ENCODE assay signal across 1 fruit fly cellular context in genomic region chr3R:30531129-30531708, dm6.
A peak's percentile ranks its signal among the peaks of the same experiment; 100 is the strongest.
TF ChIP-seq lines count a peak whose summit lies in the region.

No protein-coding gene starts in this region.

TF ChIP-seq in whole organism, embryonic, 481 proteins besides CTCF, POLR2A, EP300 and RAD21 (continued from another document):
- TF ChIP-seq inv (GFP tag; IDR thresholded peaks at IDR 0.05; lab: Robert Waterston, UW; ENCODE audit: partially characterized antibody) = no peak
- TF ChIP-seq CG12391 (tag; optimal IDR thresholded peaks at IDR 0.05; lab: Kevin White, UChicago) = no peak
- TF ChIP-seq CG3281 (GFP tag; optimal IDR thresholded peaks at IDR 0.05; lab: Kevin White, UChicago) = no peak
- no peak for TF ChIP-seq lmd (GFP tag; IDR thresholded peaks at IDR 0.05; lab: Robert Waterston, UW)
- no peak for TF ChIP-seq CG4617 (GFP tag; optimal IDR thresholded peaks at IDR 0.05; lab: Kevin White, UChicago; ENCODE audit: borderline replicate concordance)
- peak; percentile 42 for TF ChIP-seq CG2712 (tag; optimal IDR thresholded peaks at IDR 0.05; lab: Kevin White, UChicago)
- TF ChIP-seq seq (GFP tag; IDR thresholded peaks at IDR 0.05; lab: Robert Waterston, UW) = no peak
- TF ChIP-seq CG17361 (GFP tag; IDR thresholded peaks at IDR 0.05; lab: Robert Waterston, UW) = peak; percentile 53; the same call in 2 of the 3 replicates
- peak; percentile 60 for TF ChIP-seq D19B (GFP tag; optimal IDR thresholded peaks at IDR 0.05; lab: Kevin White, UChicago)
- TF ChIP-seq CG34224 (GFP tag; IDR thresholded peaks at IDR 0.05; lab: Robert Waterston, UW; ENCODE audit: partially characterized antibody) = no peak
- TF ChIP-seq CG11504 (tag; optimal IDR thresholded peaks at IDR 0.05; lab: Kevin White, UChicago) = peak; percentile 39
- no peak for TF ChIP-seq Mes4 (GFP tag; optimal IDR thresholded peaks at IDR 0.05; lab: Kevin White, UChicago)
- no peak for TF ChIP-seq CG4707 (GFP tag; optimal IDR thresholded peaks at IDR 0.05; lab: Kevin White, UChicago)
- TF ChIP-seq CG6254 (GFP tag; optimal IDR thresholded peaks at IDR 0.05; lab: Kevin White, UChicago) = peak; percentile 9
- no peak for TF ChIP-seq hth (optimal IDR thresholded peaks at IDR 0.05; lab: Kevin White, UChicago)
- peak; percentile 9 for TF ChIP-seq Xbp1 (GFP tag; optimal IDR thresholded peaks at IDR 0.05; lab: Kevin White, UChicago)
- TF ChIP-seq CG14050 (GFP tag; IDR thresholded peaks at IDR 0.05; lab: Robert Waterston, UW) = no peak
- TF ChIP-seq CG6272 (GFP tag; IDR thresholded peaks at IDR 0.05; lab: Robert Waterston, UW) = no peak
- TF ChIP-seq Pdp1 (GFP tag; optimal IDR thresholded peaks at IDR 0.05; lab: Kevin White, UChicago) = no peak
- TF ChIP-seq grn (GFP tag; optimal IDR thresholded peaks at IDR 0.05; lab: Kevin White, UChicago) = no peak
- peak; percentile 32 for TF ChIP-seq nmo (GFP tag; optimal IDR thresholded peaks at IDR 0.05; lab: Kevin White, UChicago)
- peak; percentile 27 for TF ChIP-seq fd96Cb (tag; optimal IDR thresholded peaks at IDR 0.05; lab: Kevin White, UChicago)
- TF ChIP-seq Ssrp (tag; optimal IDR thresholded peaks at IDR 0.05; lab: Kevin White, UChicago) = peak; percentile 30
